Worm (Caenorhabditis elegans) whole organism, L4/young adult: Measurements from ENCODE around the gene Y32G9B.1.

Experiments used
- W03F9.2 ChIP-seq: fragments of 150-350 bp; optimal IDR thresholded peaks from 2 replicates; lab custom pipeline; 2014; ENCODE audit warnings: missing biosample characterization, missing genetic modification characterization
- dao-5 ChIP-seq: sonication (generic microtip); optimal IDR thresholded peaks from 2 replicates; lab custom pipeline; 2016; ENCODE audit warnings: missing genotype, missing genetic modification characterization, moderate library complexity, missing compliant biosample characterization
- him-1 ChIP-seq: sonication (generic microtip); optimal IDR thresholded peaks from 2 replicates; lab custom pipeline; 2016; ENCODE audit warnings: missing genotype, missing genetic modification reagents, missing genetic modification characterization, missing compliant biosample characterization

The Y32G9B.1 gene

DNA sequence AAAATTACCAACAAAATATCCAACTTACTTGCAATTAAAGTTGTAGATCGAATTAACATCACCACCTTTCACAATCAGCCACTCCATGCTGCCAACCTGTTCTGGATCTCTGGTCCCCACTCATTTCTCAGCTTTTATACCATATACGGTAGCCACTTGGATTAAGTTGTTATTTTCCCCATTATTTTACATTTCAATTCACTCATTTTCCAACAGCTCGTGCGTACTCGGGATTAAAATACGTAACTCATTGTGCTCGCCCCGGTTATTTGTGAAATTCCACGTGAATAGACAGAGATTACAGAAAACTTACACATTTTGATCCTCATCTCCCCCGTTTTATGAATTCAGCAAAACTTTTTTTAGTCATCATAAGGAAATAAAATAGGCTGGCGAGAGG is 26.8 kb downstream of the Y32G9B.1 start, which contains the start of gene srt-41:
srt-41 (minus strand) TSS at position 101 of the 400 bp plus-strand sequence.
- no peak for TF ChIP-seq him-1 (tag; lab: Kevin White, UChicago)
- no peak for TF ChIP-seq W03F9.2 (tag; lab: Kevin White, UChicago)
- TF ChIP-seq dao-5 (tag; lab: Kevin White, UChicago): no peak

DNA sequence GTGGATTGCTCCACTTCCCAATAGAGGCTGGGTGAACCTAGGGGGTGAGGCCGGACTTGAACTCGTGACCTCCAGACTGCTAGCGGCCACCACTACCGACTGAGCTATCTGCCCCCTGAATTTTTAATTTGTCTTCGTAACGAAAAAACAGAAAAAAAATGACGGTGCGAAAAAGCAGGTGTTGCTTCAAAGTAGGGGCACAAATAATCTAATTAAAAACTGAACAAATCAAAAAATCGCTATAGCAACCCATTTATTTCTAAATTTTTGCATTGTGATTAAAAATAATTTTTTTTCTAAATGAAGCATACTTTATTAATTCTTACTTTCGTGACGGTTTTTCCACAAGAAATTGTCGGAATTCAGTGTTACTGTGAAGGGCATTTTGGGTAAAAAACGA is 32.0 kb downstream of the Y32G9B.1 start, which contains the start of gene F36H9.10:
F36H9.10 (plus strand) TSS at position 301 of the 400 bp plus-strand sequence.
- TF ChIP-seq him-1 (tag; lab: Kevin White, UChicago) (no peak), dao-5 (tag; lab: Kevin White, UChicago) (no peak), W03F9.2 (tag; lab: Kevin White, UChicago) (no peak)

DNA sequence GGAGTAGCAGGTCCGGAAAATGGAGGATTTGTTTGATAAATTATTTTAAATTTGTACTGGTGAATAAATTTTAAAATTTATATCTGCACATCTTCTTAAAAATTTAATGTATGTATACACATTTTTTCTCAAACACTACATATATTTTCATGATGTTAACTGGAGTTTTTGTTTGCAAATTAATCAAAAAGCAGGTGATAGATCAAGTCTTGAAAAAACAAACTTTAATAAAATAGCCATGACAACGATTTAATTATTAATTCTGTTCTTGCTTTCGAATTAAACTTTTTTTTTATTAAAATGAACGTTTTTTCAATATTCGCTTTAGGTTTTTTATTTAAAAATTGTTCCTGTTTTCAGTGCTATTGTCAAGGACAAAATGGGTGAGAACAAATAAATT is 35.7 kb downstream of the Y32G9B.1 start, which contains the start of gene F36H9.1:
F36H9.1 (plus strand) TSS at position 301 of the 400 bp plus-strand sequence.
- TF ChIP-seq W03F9.2 (tag; lab: Kevin White, UChicago) (no peak), him-1 (tag; lab: Kevin White, UChicago) (no peak), dao-5 (tag; lab: Kevin White, UChicago) (no peak)

DNA sequence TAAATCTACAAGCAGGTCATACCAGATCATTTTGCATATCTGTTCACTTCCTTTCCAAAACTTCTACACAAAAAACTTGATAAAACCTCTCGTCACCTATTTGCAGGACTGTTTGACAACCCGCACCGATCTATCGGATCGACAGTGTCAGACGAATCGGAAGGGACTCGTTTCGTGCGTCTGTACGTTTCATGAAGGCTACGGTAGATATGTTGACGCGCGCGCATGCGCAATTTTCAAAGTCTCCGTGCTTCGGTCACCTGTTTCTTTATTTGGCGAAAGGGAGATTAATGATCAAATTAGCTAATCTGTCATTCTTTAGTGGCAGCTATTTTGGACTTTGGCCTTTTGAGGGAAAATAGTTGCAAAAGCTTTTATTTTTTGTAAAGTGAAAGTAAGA is 40.4 kb downstream of the Y32G9B.1 start:
- TF ChIP-seq dao-5 (tag; lab: Kevin White, UChicago) (no peak), W03F9.2 (tag; lab: Kevin White, UChicago) (no peak), him-1 (tag; lab: Kevin White, UChicago) (no peak)

DNA sequence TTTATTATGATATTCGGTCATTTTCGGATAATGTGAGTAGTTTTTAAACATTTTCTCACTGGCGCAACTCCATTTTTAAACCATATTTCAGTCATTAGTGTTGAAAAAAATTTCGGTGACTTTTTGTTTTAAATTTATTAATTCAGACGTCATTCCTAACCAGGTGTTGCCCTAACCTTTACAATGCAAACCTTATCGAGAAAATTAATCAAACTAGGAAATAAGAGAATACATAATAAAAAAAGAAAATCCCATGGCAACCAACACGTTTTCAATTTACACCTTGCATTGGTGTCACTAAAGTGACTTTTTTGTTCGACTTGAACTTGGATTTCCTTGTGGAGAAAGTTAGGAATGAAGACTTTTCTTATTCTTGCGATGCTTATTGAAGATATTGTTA is 41.7 kb downstream of the Y32G9B.1 start, which contains the start of gene F36H9.2:
F36H9.2 (plus strand) TSS at position 301 of the 400 bp plus-strand sequence.
- TF ChIP-seq him-1 (tag; lab: Kevin White, UChicago) (no peak), W03F9.2 (tag; lab: Kevin White, UChicago) (no peak), dao-5 (tag; lab: Kevin White, UChicago) (no peak)

DNA sequence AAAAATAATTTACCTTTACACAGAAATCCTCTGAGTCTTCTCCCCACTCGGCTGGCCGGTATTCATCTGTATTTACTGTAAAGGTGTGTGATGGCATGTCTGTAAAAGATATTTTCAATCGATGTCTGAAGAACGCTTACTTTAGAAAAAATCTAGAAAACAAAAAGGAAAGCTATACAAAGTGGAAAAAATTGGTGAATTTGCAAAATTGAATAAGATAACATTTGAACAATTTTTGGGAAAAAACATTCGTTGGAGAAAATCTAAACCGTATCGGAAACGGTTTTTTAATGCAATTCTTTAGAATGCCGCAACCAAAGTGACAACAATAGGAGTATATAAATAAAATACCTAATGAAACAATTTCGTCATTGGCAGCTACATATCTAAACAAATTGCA is 48.0 kb downstream of the Y32G9B.1 start, which contains the start of gene F36H9.5:
F36H9.5 (minus strand) TSS at position 101 of the 400 bp plus-strand sequence.
- no peak for TF ChIP-seq dao-5 (tag; lab: Kevin White, UChicago)
- TF ChIP-seq W03F9.2 (tag; lab: Kevin White, UChicago): no peak
- TF ChIP-seq him-1 (tag; lab: Kevin White, UChicago): no peak

DNA sequence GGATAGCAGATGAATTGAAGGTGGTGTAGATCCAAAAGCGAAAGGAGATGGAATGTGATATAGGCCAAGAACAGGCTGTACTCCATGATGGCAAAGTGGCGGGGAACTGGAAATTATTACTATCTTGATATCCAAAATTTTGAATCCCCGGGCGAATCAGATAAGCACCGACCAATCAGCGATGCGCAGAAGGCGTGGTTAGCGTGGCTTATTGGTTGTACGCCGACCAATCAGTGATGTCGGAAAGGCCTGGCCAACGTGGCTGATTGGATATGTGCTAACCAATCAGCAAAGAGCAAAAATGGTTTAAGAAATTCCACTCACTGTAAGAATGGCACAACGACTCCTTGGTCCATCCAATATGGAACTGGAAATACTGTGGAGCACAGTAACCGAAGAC is 49.9 kb downstream of the Y32G9B.1 start:
- TF ChIP-seq dao-5 (tag; lab: Kevin White, UChicago) (no peak), W03F9.2 (tag; lab: Kevin White, UChicago) (no peak), him-1 (tag; lab: Kevin White, UChicago) (no peak)

DNA sequence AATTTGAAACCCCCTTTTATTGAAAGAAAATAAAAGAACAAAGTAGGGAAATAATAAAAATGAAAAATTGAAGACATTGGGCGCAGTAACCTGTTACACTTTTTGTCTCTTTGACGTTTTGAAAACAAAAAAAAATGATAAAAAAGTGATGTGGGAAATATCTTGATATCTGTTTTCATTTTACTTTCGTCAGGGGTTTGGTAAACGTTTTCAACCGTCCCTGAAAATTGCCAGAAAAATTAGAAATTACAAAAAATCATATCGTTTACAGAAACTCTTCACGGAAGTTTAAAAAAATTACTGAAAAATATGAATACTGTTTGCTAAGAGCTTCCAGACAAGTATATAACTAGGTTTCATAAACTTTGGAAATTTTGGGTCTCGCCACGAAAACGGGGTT is 50.7 kb downstream of the Y32G9B.1 start, which contains the start of gene F36H9.4:
F36H9.4 (minus strand) TSS at position 101 of the 400 bp plus-strand sequence.
- TF ChIP-seq him-1 (tag; lab: Kevin White, UChicago) (no peak), W03F9.2 (tag; lab: Kevin White, UChicago) (no peak), dao-5 (tag; lab: Kevin White, UChicago) (no peak)

DNA sequence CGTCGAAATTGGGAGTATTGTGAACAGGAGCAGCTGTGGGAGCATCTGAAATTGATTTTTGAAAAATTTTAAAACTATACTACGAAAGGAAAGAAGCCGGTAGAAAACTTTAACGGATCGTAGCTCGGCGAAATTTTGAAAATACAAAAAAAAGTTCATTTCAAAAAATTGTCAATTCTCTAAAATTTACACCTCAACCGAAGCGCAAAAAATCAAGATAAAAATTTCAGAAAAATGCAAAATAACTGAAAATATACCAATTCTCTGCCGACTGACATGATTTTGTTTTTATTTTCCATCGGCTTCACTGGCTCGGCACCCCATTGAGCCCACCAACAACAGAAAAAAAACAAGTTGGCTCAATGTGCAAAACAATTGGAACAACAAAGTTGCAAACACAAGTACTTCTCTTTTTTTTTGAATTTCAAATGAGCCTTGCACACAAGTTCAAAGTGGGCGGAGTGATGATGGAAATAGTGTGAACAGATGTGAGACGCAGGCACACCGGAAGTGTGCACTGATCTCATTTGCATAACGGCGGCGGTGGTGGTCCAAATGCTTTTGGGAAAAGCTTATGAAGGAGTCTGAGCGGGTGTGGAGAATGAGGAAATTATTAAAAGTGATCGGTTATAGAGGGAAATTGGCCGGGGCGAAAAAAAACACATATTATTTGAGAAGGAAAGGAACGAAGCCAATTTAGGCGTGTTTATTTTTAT is 54.8 kb downstream of the Y32G9B.1 start, which contains the start of gene F36H9.7:
F36H9.7 (minus strand) TSS at position 51 of the 716 bp plus-strand sequence.
- TF ChIP-seq dao-5 (tag; lab: Kevin White, UChicago) (no peak), W03F9.2 (tag; lab: Kevin White, UChicago) (no peak), him-1 (tag; lab: Kevin White, UChicago) (no peak)

DNA sequence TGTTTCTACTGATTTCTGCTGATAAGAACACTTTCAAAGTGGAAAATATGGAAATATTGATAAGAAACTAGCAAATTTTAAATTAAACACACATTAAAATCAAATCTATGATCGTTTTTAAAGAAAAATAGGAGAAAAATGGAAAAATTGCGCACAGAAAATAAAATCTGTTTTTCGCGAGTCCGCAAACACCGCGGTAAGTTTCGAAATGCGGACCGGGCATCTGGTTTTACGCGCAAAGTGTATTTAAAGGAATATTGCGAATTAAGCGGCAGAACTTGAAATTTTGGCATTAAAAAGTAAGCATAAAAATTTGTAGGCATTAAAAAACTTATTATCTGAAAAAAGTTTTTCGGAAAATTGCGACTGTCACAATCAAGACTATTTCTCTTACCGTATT is 56.8 kb downstream of the Y32G9B.1 start:
- TF ChIP-seq W03F9.2 (tag; lab: Kevin White, UChicago) (no peak), dao-5 (tag; lab: Kevin White, UChicago) (no peak), him-1 (tag; lab: Kevin White, UChicago) (no peak)
